Fruit fly (Drosophila melanogaster) whole organism, pupa: Measurements from ENCODE around the gene CG2652.

ENCODE experiments used
- CG10348 ChIP-seq: fragments of 200-800 bp; sonication (Bioruptor generic); IDR thresholded peaks from 2 replicates; pipeline ENCODE4 v1.3.6; 2022; ENCODE audit warnings: missing biosample characterization, missing genetic modification characterization
- CG12605 ChIP-seq: fragments of 200-800 bp; sonication (Bioruptor generic); IDR thresholded peaks from 2 replicates; pipeline ENCODE4 v1.3.6; 2022; ENCODE audit warnings: missing biosample characterization, missing genetic modification characterization
- CG13204 ChIP-seq: fragments of 200-800 bp; sonication (Bioruptor generic); optimal IDR thresholded peaks from 2 replicates; lab custom pipeline; 2018; ENCODE audit warnings: missing biosample characterization, mild to moderate bottlenecking, missing genetic modification characterization, moderate library complexity
- CG14655 ChIP-seq: fragments of 200-800 bp; sonication (Bioruptor generic); optimal IDR thresholded peaks from 3 replicates; lab custom pipeline; 2017; ENCODE audit warnings: mild to moderate bottlenecking, missing biosample characterization, missing genetic modification reagents, missing genetic modification characterization
- CG15710 ChIP-seq: fragments of 200-800 bp; sonication (Bioruptor generic); optimal IDR thresholded peaks from 2 replicates; lab custom pipeline; 2018; ENCODE audit warnings: missing biosample characterization, mild to moderate bottlenecking, missing genetic modification characterization, moderate library complexity
- CG17806 ChIP-seq: fragments of 200-800 bp; sonication (Bioruptor generic); optimal IDR thresholded peaks from 2 replicates; lab custom pipeline; 2018; ENCODE audit warnings: missing biosample characterization, mild to moderate bottlenecking, missing genetic modification characterization, moderate library complexity
- CG32121 ChIP-seq: fragments of 200-800 bp; sonication (Bioruptor generic); IDR thresholded peaks from 2 replicates; pipeline ENCODE4 v1.3.6; 2022; ENCODE audit warnings: missing biosample characterization, missing genetic modification characterization
- CG34367 ChIP-seq: fragments of 200-800 bp; sonication (Bioruptor generic); optimal IDR thresholded peaks from 2 replicates; lab custom pipeline; 2018; ENCODE audit warnings: missing biosample characterization, mild to moderate bottlenecking, missing genetic modification characterization
- CG4496 ChIP-seq: fragments of 200-800 bp; sonication (Bioruptor generic); IDR thresholded peaks from 3 replicates; pipeline ENCODE4 v1.3.6; 2022; ENCODE audit warnings: missing biosample characterization, missing genetic modification characterization
- CG8159 ChIP-seq: fragments of 200-800 bp; sonication (Bioruptor generic); optimal IDR thresholded peaks from 3 replicates; lab custom pipeline; 2018; ENCODE audit warnings: missing biosample characterization, mild to moderate bottlenecking, missing genetic modification characterization, moderate library complexity
- CG8301 ChIP-seq: fragments of 200-800 bp; sonication (Bioruptor generic); optimal IDR thresholded peaks from 2 replicates; lab custom pipeline; 2018; ENCODE audit warnings: missing biosample characterization, mild to moderate bottlenecking, missing genetic modification characterization
- CG9948 ChIP-seq: fragments of 200-800 bp; sonication (Bioruptor generic); optimal IDR thresholded peaks from 2 replicates; lab custom pipeline; 2018; ENCODE audit warnings: missing biosample characterization, mild to moderate bottlenecking, missing genetic modification characterization, moderate library complexity
- D1 ChIP-seq: fragments of 200-800 bp; sonication (Bioruptor generic); optimal IDR thresholded peaks from 2 replicates; lab custom pipeline; 2018; ENCODE audit warnings: missing biosample characterization, mild to moderate bottlenecking, missing genetic modification characterization, moderate library complexity
- EcR ChIP-seq: fragments of 200-800 bp; sonication (Bioruptor generic); optimal IDR thresholded peaks from 3 replicates; lab custom pipeline; 2019; ENCODE audit warnings: missing biosample characterization, missing genetic modification characterization, mild to moderate bottlenecking, moderate library complexity, missing genetic modification reagents
- Ets98B ChIP-seq: fragments of 200-800 bp; sonication (Bioruptor generic); IDR thresholded peaks from 2 replicates; pipeline ENCODE4 v1.3.6; 2022; ENCODE audit warnings: missing biosample characterization, missing genetic modification characterization
- Pif1A ChIP-seq: fragments of 200-800 bp; sonication (Bioruptor generic); optimal IDR thresholded peaks from 3 replicates; lab custom pipeline; 2016; ENCODE audit warnings: missing biosample characterization, missing genetic modification characterization
- Pif1B ChIP-seq: fragments of 200-800 bp; sonication (Bioruptor generic); optimal IDR thresholded peaks from 3 replicates; lab custom pipeline; 2016; ENCODE audit warnings: missing biosample characterization, missing genetic modification characterization
- Snoo ChIP-seq: fragments of 200-800 bp; sonication (Bioruptor generic); optimal IDR thresholded peaks from 3 replicates; lab custom pipeline; 2017; ENCODE audit warnings: missing biosample characterization, mild to moderate bottlenecking, missing genetic modification characterization, inconsistent platforms
- fd96Ca ChIP-seq: fragments of 200-800 bp; sonication (Bioruptor generic); IDR thresholded peaks from 3 replicates; pipeline ENCODE4 v1.3.6; 2022; ENCODE audit warnings: missing biosample characterization, missing genetic modification characterization
- gl ChIP-seq: fragments of 200-800 bp; sonication (Bioruptor generic); optimal IDR thresholded peaks from 2 replicates; lab custom pipeline; 2018; ENCODE audit warnings: missing biosample characterization, mild to moderate bottlenecking, missing genetic modification characterization
- rn ChIP-seq: fragments of 200-800 bp; sonication (Bioruptor generic); IDR thresholded peaks from 2 replicates; pipeline ENCODE4 v1.3.6; 2022; ENCODE audit warnings: missing biosample characterization, missing genetic modification characterization

Gene CG2652

dm6 chrX:2636825-2637535, 45.8 kb downstream of the CG2652 start:
- TF ChIP-seq fd96Ca (GFP tag; lab: Robert Waterston, UW) (no peak), CG17806 (tag; lab: Kevin White, UChicago) (no peak), Snoo (no peak), CG4496 (GFP tag; lab: Robert Waterston, UW) (no peak), Pif1A (GFP tag; lab: Kevin White, UChicago) (no peak), CG14655 (no peak), CG10348 (GFP tag; lab: Robert Waterston, UW) (no peak)

DNA sequence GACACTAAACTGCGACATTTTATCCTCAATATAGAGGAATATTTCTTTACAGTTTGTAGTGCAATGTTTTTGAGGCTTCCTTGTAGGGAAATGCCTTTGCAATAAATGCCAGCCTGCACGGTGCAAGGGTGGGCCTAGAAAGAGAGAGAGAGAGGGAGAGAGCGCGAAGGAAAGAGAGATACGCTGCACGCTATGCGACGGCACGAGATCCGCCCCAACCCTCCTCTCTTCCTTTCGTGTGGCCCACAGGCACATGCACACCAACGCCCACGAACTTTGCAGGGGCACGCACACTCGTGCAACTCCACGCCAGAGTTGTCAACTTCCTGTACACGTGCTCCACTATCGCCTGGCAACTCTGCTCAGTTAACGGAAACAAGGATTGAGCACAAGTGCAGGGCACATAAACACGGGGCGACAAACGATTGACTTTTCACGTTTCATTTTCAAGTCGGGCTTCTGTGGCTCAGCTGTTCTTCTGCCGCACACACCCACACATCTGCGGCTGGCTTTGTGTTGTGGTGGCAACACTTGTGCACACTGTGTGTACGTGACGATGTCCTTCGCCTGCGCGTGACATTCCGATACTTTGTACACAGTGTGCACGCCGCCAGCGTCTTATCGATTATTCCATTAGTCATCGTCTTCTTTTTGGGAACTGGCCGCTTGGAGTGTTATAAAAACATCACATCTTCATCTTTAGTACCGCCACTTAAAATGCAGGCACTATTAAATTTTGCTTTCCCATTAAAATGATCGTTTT, 46.6 kb downstream of the CG2652 start:
- TF ChIP-seq gl (tag; lab: Kevin White, UChicago) = no peak
- TF ChIP-seq CG13204 (GFP tag; lab: Kevin White, UChicago) = peak; percentile 1
- no peak for TF ChIP-seq CG17806 (tag; lab: Kevin White, UChicago)
- no peak for TF ChIP-seq Snoo
- TF ChIP-seq CG15710 (tag; lab: Kevin White, UChicago) = no peak
- TF ChIP-seq fd96Ca (GFP tag; lab: Robert Waterston, UW) = peak; percentile 33; the same call in 1 of the 3 replicates

- TF ChIP-seq CG32121 = no peak
- no peak for TF ChIP-seq CG14655
- no peak for TF ChIP-seq rn
- TF ChIP-seq CG34367 (tag; lab: Kevin White, UChicago) = no peak
- no peak for TF ChIP-seq CG9948
- no peak for TF ChIP-seq gl (tag; lab: Kevin White, UChicago)
- peak; percentile 17 for TF ChIP-seq CG15710 (tag; lab: Kevin White, UChicago)
- no peak for TF ChIP-seq CG13204 (GFP tag; lab: Kevin White, UChicago)
- TF ChIP-seq CG8301 = peak; percentile 25
- TF ChIP-seq D1 (tag; lab: Kevin White, UChicago) = no peak
- no peak for TF ChIP-seq CG17806 (tag; lab: Kevin White, UChicago)
- no peak for TF ChIP-seq Pif1B (GFP tag; lab: Kevin White, UChicago)
- TF ChIP-seq fd96Ca (GFP tag; lab: Robert Waterston, UW) = 0 out of 3 replicates have a peak, but pooled peaks have one; percentile 26
- no peak for TF ChIP-seq Pif1A (GFP tag; lab: Kevin White, UChicago)
- TF ChIP-seq CG8159 (tag; lab: Kevin White, UChicago) = no peak
- no peak for TF ChIP-seq EcR
- TF ChIP-seq CG4496 (GFP tag; lab: Robert Waterston, UW) = no peak; the same call in 2 of the 3 replicates
- no peak for TF ChIP-seq CG12605 (GFP tag; lab: Robert Waterston, UW)
- 0 out of 2 replicates have a peak, but pooled peaks have one; percentile 15 for TF ChIP-seq Ets98B
- TF ChIP-seq CG10348 (GFP tag; lab: Robert Waterston, UW) = no peak
- no peak for TF ChIP-seq Snoo
Measured at dm6 chrX:2635075-2635643, 47.6 kb downstream of the CG2652 start.

- TF ChIP-seq CG34367 (tag; lab: Kevin White, UChicago) = no peak
- TF ChIP-seq CG8159 (tag; lab: Kevin White, UChicago) = no peak
- TF ChIP-seq gl (tag; lab: Kevin White, UChicago) = no peak
- no peak for TF ChIP-seq CG12605 (GFP tag; lab: Robert Waterston, UW)
- TF ChIP-seq CG32121 = no peak
- no peak for TF ChIP-seq Ets98B
- TF ChIP-seq CG17806 (tag; lab: Kevin White, UChicago) = no peak
- no peak for TF ChIP-seq Pif1A (GFP tag; lab: Kevin White, UChicago)
- no peak for TF ChIP-seq CG14655
- TF ChIP-seq CG10348 (GFP tag; lab: Robert Waterston, UW) = no peak
- no peak for TF ChIP-seq CG15710 (tag; lab: Kevin White, UChicago)
- no peak for TF ChIP-seq CG4496 (GFP tag; lab: Robert Waterston, UW)
- TF ChIP-seq fd96Ca (GFP tag; lab: Robert Waterston, UW) = no peak
- TF ChIP-seq Pif1B (GFP tag; lab: Kevin White, UChicago) = no peak
- no peak for TF ChIP-seq CG9948
- TF ChIP-seq CG8301 = no peak
Measured at dm6 chrX:2633847-2634776, 48.6 kb downstream of the CG2652 start, which contains the start of gene sgg. Gene sgg, plus strand, starts transcription at chrX:2633952.
